Fruit fly (Drosophila melanogaster): Measurements from ENCODE around the gene Cyp6d4.

The Cyp6d4 gene

DNA sequence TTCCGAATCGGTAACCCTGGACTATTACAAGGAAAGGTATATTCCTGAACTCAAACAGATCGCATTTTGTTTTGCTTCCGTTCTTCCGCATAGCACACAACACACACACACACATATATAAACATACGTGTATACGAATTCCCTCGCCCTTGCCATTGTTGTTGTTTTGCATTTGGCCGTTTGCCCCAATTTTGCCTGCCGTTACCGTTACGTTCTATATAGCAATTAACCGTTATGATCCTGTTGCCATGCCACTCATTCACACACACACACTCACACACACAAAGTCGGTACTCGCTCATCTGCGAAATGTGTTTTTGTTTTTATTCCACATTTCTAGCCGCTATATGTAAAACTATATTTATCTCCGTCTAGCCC, 29.3 kb downstream of the Cyp6d4 start:
- TF ChIP-seq noc (tag; optimal IDR thresholded peaks at IDR 0.05): no peak

dm6 chr3R:22727857-22728256, 29.7 kb downstream of the Cyp6d4 start:
- no peak for TF ChIP-seq noc (tag; optimal IDR thresholded peaks at IDR 0.05)

DNA sequence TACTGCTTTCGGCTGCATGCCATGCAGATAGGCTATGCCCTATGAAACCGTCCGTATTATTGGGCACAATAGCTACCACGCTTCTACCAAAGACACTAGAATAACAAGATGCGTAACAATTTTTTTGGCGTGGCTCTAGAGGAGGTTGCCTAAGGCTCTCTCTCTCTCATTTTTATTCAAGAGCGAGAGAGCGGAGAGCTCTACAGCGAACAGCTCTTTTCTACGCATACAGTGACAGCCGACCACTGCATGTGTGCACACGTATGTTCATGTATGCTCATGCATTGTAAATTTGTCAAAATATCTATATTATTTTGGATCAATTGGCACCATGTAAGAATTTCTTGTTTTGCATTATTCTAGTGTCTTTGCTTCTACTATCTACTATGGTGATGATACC, 34.9 kb downstream of the Cyp6d4 start:
- TF ChIP-seq noc (tag; optimal IDR thresholded peaks at IDR 0.05): no peak

DNA sequence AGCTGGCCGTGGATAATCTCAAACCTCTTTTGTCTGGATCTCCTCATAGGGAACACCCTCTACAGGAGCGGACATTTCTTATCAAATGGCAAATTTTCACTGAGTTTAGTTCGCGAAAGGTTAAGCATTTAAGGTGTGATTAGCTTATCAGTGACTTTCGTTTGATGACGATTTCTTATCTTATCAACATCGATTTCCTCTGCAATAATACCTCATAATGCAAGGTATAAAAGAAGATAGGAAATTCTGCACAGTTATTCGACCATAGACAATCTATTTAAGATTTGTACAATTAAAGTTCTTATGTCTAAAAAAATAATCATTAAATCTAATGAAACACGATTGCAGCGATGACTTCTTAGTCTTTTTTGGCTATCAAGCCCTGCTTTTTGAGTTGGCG, 35.6 kb downstream of the Cyp6d4 start, which contains the start of gene Takl2:
Gene Takl2 (minus strand): TSS at position 101 of the 400 bp plus-strand sequence.
- TF ChIP-seq noc (tag; optimal IDR thresholded peaks at IDR 0.05): no peak

DNA sequence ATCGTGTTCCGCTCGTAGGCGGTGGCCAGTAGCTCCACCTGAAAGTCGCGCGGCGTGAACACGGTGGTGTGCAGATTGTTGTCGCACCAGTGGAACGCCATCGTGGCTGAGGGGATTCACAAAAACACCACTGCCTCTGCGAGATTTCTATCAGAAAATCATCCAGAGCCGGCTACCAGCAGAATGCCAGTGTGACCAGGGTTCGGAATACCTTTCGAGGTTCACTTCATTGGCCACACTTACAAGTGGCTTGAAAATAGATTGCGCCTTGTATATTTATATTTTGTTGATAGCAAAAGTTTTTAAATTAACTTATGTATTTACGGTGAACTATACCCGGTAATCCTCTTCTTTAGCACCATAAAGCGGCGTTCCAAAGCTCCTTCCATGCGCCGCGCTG, 42.8 kb downstream of the Cyp6d4 start, which contains the start of the genes Dcr-1 and CG6985:
Gene Dcr-1 (minus strand): TSS at position 162 of the 400 bp plus-strand sequence.
Gene CG6985 (plus strand): TSS at position 221 of the 400 bp plus-strand sequence.
- no peak for TF ChIP-seq noc (tag; optimal IDR thresholded peaks at IDR 0.05)

DNA sequence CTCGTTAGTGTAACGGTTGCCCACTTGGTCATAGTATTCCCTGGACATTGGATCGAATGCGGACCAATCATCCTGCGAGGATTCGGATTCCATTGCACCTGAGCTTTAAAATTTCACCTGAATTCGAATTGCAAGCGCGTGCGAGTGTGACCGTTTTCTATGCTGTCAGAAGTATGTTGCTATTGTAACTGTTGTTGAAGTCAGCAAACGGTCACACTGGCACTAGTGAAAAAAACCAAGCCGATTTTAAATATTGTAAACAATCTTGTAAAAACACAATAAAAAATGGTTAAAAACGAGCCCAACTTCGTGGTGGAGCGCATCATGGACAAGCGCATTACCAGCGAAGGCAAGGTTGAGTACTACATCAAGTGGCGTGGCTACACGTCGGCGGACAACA, 47.3 kb downstream of the Cyp6d4 start, which contains the start of the genes vret and HP1c:
Gene vret (minus strand): TSS at position 150 of the 400 bp plus-strand sequence.
Gene HP1c (plus strand): TSS at position 189 of the 400 bp plus-strand sequence.
- TF ChIP-seq noc (tag; optimal IDR thresholded peaks at IDR 0.05): no peak

dm6 chr3R:22747423-22748090, 49.4 kb downstream of the Cyp6d4 start, which contains the start of gene CG17141:
CG17141 (minus strand) TSS chr3R:22747599.
- TF ChIP-seq noc (tag; optimal IDR thresholded peaks at IDR 0.05): no peak

DNA sequence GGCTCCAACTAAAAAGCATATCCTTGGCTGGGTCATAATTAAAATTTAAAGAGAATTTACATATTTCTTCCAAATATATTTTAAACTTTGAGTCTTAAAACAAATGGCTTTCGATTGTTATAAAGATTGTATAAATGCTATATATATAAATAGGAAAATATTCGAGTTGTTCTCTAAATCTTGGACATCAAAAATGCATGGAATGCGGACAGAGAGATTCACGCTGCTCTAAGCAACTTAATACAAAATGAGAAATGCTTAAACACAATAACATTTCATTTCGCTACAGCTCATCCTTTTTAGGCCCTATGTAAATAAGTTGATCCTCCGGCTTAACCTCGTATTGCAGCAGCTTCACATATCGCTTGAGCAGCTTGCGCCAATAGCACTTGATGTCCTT, 50.8 kb downstream of the Cyp6d4 start, which contains the start of gene CG31139:
Gene CG31139 (minus strand): TSS at position 101 of the 400 bp plus-strand sequence.
- no peak for TF ChIP-seq noc (tag; optimal IDR thresholded peaks at IDR 0.05)
